Worm (Caenorhabditis elegans) whole organism, L4/young adult: ENCODE measurements around the gene srv-13.

Source experiments
- dao-5 ChIP-seq: sonication (generic microtip); optimal IDR thresholded peaks from 2 replicates; lab custom pipeline; 2016; ENCODE audit warnings: missing genotype, missing genetic modification characterization, moderate library complexity, missing compliant biosample characterization
- him-1 ChIP-seq: sonication (generic microtip); optimal IDR thresholded peaks from 2 replicates; lab custom pipeline; 2016; ENCODE audit warnings: missing genotype, missing genetic modification reagents, missing genetic modification characterization, missing compliant biosample characterization

- no peak for TF ChIP-seq him-1 (tag; lab: Kevin White, UChicago)
- no peak for TF ChIP-seq dao-5 (tag; lab: Kevin White, UChicago)
These were observed 10.2 kb downstream of the srv-13 start, which contains the start of gene exos-2 for ce11 chrIV:6415149-6415548.
